Worm (Caenorhabditis elegans): ENCODE results near the gene T14B4.20.

DNA sequence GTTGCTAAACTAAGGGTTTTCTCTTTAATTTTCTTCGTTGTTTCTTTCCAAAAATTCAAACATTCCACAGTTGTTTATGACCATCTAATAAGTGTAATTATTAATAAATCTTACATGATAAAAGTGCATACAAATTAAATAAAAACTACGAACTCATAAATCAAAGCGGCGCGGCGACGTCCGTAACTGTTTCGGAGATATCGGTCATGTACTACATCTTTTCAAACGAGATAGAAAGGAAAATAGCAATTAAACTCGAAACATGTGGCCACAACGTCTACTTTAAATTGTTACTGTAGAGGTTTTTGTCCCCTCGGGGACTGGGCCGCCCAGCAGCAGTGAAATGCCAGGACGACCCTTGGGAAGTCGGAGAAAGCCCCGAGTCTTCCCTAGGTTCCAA is 848 bp upstream of the T14B4.20 start:
- TF ChIP-seq ceh-19 (GFP tag; optimal IDR thresholded peaks at IDR 0.05) (no peak), sox-4 (tag; optimal IDR thresholded peaks at IDR 0.05) (no peak), tbx-2 (tag; optimal IDR thresholded peaks at IDR 0.05) (no peak), F13H6.1 (tag; optimal IDR thresholded peaks at IDR 0.05) (no peak), fkh-10 (GFP tag; optimal IDR thresholded peaks at IDR 0.05) (no peak), syd-9 (tag; optimal IDR thresholded peaks at IDR 0.05) (no peak), ama-1 (optimal IDR thresholded peaks at IDR 0.05) (no peak), nhr-11 (tag; optimal IDR thresholded peaks at IDR 0.05) (no peak), ceh-31 (tag; optimal IDR thresholded peaks at IDR 0.05) (no peak), mec-3 (tag; optimal IDR thresholded peaks at IDR 0.05; ENCODE audit: borderline replicate concordance) (no peak), sdc-2 (tag; optimal IDR thresholded peaks at IDR 0.05) (no peak)

All from whole organism, late embryonic.